Fruit fly (Drosophila melanogaster): Measurements from ENCODE around the gene Gr89a.

DNA sequence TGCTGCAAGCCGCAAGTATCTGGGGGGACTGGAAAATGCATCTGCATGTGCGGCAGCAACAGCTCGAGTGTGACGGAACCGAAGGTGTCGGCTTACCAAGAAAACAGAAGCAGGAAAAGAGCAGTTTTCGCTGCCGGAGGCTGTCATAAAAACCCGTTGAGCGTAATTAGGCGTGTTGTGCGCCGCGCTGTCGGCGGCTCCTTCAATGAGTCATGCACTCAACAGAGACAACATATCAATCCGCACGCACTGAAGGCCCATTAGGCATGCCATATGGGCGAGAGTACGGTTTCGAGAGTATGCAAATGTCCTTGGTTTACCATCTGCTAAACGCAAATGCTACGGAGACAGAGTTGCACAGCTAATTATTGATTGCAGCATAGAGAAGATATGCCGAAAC is 29.7 kb upstream of the Gr89a start:
- TF ChIP-seq cnc (optimal IDR thresholded peaks at IDR 0.05) (no peak), bab1 (GFP tag; optimal IDR thresholded peaks at IDR 0.05) (no peak), CG7045 (GFP tag; optimal IDR thresholded peaks at IDR 0.05) (no peak), CG11617 (GFP tag; optimal IDR thresholded peaks at IDR 0.05) (no peak)
